Worm (Caenorhabditis elegans) whole organism, L4/young adult: ENCODE measurements around the gene phat-7.

ENCODE experiments used
- W03F9.2 ChIP-seq: fragments of 150-350 bp; optimal IDR thresholded peaks from 2 replicates; lab custom pipeline; 2014; ENCODE audit warnings: missing biosample characterization, missing genetic modification characterization
- dao-5 ChIP-seq: sonication (generic microtip); optimal IDR thresholded peaks from 2 replicates; lab custom pipeline; 2016; ENCODE audit warnings: missing genotype, missing genetic modification characterization, moderate library complexity, missing compliant biosample characterization

ce11 chrV:4034303-4034702, 11.9 kb upstream of the phat-7 start, which contains the start of gene C49G7.7:
- no peak for TF ChIP-seq dao-5 (tag; lab: Kevin White, UChicago)
- no peak for TF ChIP-seq W03F9.2
